Worm (Caenorhabditis elegans): Measurements from ENCODE around the gene T09A5.15.

T09A5.15 gene

ce11 chrII:7863480-7864125 lies 5.8 kb downstream of the T09A5.15 start (continued):
- TF ChIP-seq cebp-1 (GFP tag; IDR thresholded peaks at IDR 0.05): no peak
- peak; percentile 8 for TF ChIP-seq cebp-1 (tag; optimal IDR thresholded peaks at IDR 0.05)
- TF ChIP-seq pbrm-1 (GFP tag; IDR thresholded peaks at IDR 0.05): no peak
- TF ChIP-seq lir-1 (GFP tag; conservative IDR thresholded peaks at IDR 0.05): no peak
- TF ChIP-seq Y53G8AR.9 (GFP tag; conservative IDR thresholded peaks at IDR 0.05): 0 out of 2 replicates have a peak, but pooled peaks have one; percentile 58
- TF ChIP-seq attf-5 (GFP tag; optimal IDR thresholded peaks at IDR 0.05): no peak
- TF ChIP-seq dpff-1 (tag; optimal IDR thresholded peaks at IDR 0.05): no peak
- TF ChIP-seq lag-1 (GFP tag; IDR thresholded peaks at IDR 0.05): no peak
- TF ChIP-seq B0336.3 (GFP tag; IDR thresholded peaks at IDR 0.05): peak; percentile 50
- peak; percentile 59 for TF ChIP-seq hsf-1 (GFP tag; IDR thresholded peaks at IDR 0.05)
- TF ChIP-seq hrde-1 (tag; optimal IDR thresholded peaks at IDR 0.05; ENCODE audit: borderline replicate concordance): no peak
- no peak for TF ChIP-seq snpc-3.4 (tag; optimal IDR thresholded peaks at IDR 0.05)
- peak; percentile 9 for TF ChIP-seq die-1 (tag; optimal IDR thresholded peaks at IDR 0.05)
- peak; percentile 37; the same call in 1 of the 2 replicates for TF ChIP-seq ceh-91 (GFP tag; IDR thresholded peaks at IDR 0.05)
- TF ChIP-seq snpc-1.1 (tag; optimal IDR thresholded peaks at IDR 0.05; ENCODE audit: insufficient read depth): no peak
- TF ChIP-seq let-526 (GFP tag; IDR thresholded peaks at IDR 0.05): no peak
- peak; percentile 21 for TF ChIP-seq chd-7 (tag; optimal IDR thresholded peaks at IDR 0.05)
- TF ChIP-seq ztf-18 (tag; optimal IDR thresholded peaks at IDR 0.05): no peak
- no peak for TF ChIP-seq T07F8.4 (tag; optimal IDR thresholded peaks at IDR 0.05)
- TF ChIP-seq tlf-1 (GFP tag; optimal IDR thresholded peaks at IDR 0.05): no peak
- no peak for TF ChIP-seq F39B2.1 (GFP tag; IDR thresholded peaks at IDR 0.05)
- TF ChIP-seq lsl-1 (GFP tag; optimal IDR thresholded peaks at IDR 0.05): peak; percentile 13
- TF ChIP-seq madf-6 (GFP tag; IDR thresholded peaks at IDR 0.05): peak; percentile 33; the same call in 1 of the 2 replicates
- TF ChIP-seq lin-54 (GFP tag; optimal IDR thresholded peaks at IDR 0.05): peak; percentile 75
- TF ChIP-seq bed-2 (GFP tag; IDR thresholded peaks at IDR 0.05): no peak
- TF ChIP-seq rcor-1 (GFP tag; IDR thresholded peaks at IDR 0.05): no peak
- 0 out of 2 replicates have a peak, but pooled peaks have one; percentile 40 for TF ChIP-seq C17E4.6 (GFP tag; IDR thresholded peaks at IDR 0.05)
- TF ChIP-seq ztf-26 (tag; optimal IDR thresholded peaks at IDR 0.05): no peak
- no peak for TF ChIP-seq nhr-90 (tag; optimal IDR thresholded peaks at IDR 0.05)
- no peak for TF ChIP-seq cebp-2 (GFP tag; IDR thresholded peaks at IDR 0.05)
- TF ChIP-seq ccch-3 (GFP tag; optimal IDR thresholded peaks at IDR 0.05): no peak
- TF ChIP-seq ZK185.1 (tag; optimal IDR thresholded peaks at IDR 0.05; ENCODE audit: poor library complexity, severe bottlenecking): no peak
- peak; percentile 79; the same call in 1 of the 2 replicates for TF ChIP-seq egrh-3 (GFP tag; IDR thresholded peaks at IDR 0.05)
- TF ChIP-seq nfya-2 (GFP tag; IDR thresholded peaks at IDR 0.05): no peak
- no peak for TF ChIP-seq fkh-3 (tag; optimal IDR thresholded peaks at IDR 0.05)
- TF ChIP-seq F55B11.4 (tag; optimal IDR thresholded peaks at IDR 0.05; ENCODE audit: borderline replicate concordance, insufficient read depth): no peak
- no peak for TF ChIP-seq F49E8.2 (tag; optimal IDR thresholded peaks at IDR 0.05; ENCODE audit: insufficient read depth)
- TF ChIP-seq Y95B8A.8 (GFP tag; IDR thresholded peaks at IDR 0.05): no peak
- 0 out of 2 replicates have a peak, but pooled peaks have one; percentile 17 for TF ChIP-seq hmg-1.2 (GFP tag; IDR thresholded peaks at IDR 0.05)
- no peak for TF ChIP-seq repo-1 (tag; optimal IDR thresholded peaks at IDR 0.05)
- TF ChIP-seq mxl-1 (tag; optimal IDR thresholded peaks at IDR 0.05): no peak
- TF ChIP-seq hlh-26 (GFP tag; conservative IDR thresholded peaks at IDR 0.05): no peak
- TF ChIP-seq ztf-3 (GFP tag; optimal IDR thresholded peaks at IDR 0.05): no peak
- no peak for TF ChIP-seq madf-10 (tag; optimal IDR thresholded peaks at IDR 0.05)
- TF ChIP-seq gei-17 (GFP tag; optimal IDR thresholded peaks at IDR 0.05): no peak
- TF ChIP-seq nhr-120 (GFP tag; IDR thresholded peaks at IDR 0.05): no peak
- TF ChIP-seq B0019.2 (GFP tag; conservative IDR thresholded peaks at IDR 0.05): no peak
